Fruit fly (Drosophila melanogaster) whole organism, pupa: ENCODE measurements around the gene CG31510.

Experiments used
- CG10348 ChIP-seq: fragments of 200-800 bp; sonication (Bioruptor generic); IDR thresholded peaks from 2 replicates; pipeline ENCODE4 v1.3.6; 2022; ENCODE audit warnings: missing biosample characterization, missing genetic modification characterization
- CG12605 ChIP-seq: fragments of 200-800 bp; sonication (Bioruptor generic); IDR thresholded peaks from 2 replicates; pipeline ENCODE4 v1.3.6; 2022; ENCODE audit warnings: missing biosample characterization, missing genetic modification characterization
- CG13204 ChIP-seq: fragments of 200-800 bp; sonication (Bioruptor generic); optimal IDR thresholded peaks from 2 replicates; lab custom pipeline; 2018; ENCODE audit warnings: missing biosample characterization, mild to moderate bottlenecking, missing genetic modification characterization, moderate library complexity
- CG14655 ChIP-seq: fragments of 200-800 bp; sonication (Bioruptor generic); optimal IDR thresholded peaks from 3 replicates; lab custom pipeline; 2017; ENCODE audit warnings: mild to moderate bottlenecking, missing biosample characterization, missing genetic modification reagents, missing genetic modification characterization
- CG15710 ChIP-seq: fragments of 200-800 bp; sonication (Bioruptor generic); optimal IDR thresholded peaks from 2 replicates; lab custom pipeline; 2018; ENCODE audit warnings: missing biosample characterization, mild to moderate bottlenecking, missing genetic modification characterization, moderate library complexity
- CG17806 ChIP-seq: fragments of 200-800 bp; sonication (Bioruptor generic); optimal IDR thresholded peaks from 2 replicates; lab custom pipeline; 2018; ENCODE audit warnings: missing biosample characterization, mild to moderate bottlenecking, missing genetic modification characterization, moderate library complexity
- CG32121 ChIP-seq: fragments of 200-800 bp; sonication (Bioruptor generic); IDR thresholded peaks from 2 replicates; pipeline ENCODE4 v1.3.6; 2022; ENCODE audit warnings: missing biosample characterization, missing genetic modification characterization
- CG34367 ChIP-seq: fragments of 200-800 bp; sonication (Bioruptor generic); optimal IDR thresholded peaks from 2 replicates; lab custom pipeline; 2018; ENCODE audit warnings: missing biosample characterization, mild to moderate bottlenecking, missing genetic modification characterization
- CG4496 ChIP-seq: fragments of 200-800 bp; sonication (Bioruptor generic); IDR thresholded peaks from 3 replicates; pipeline ENCODE4 v1.3.6; 2022; ENCODE audit warnings: missing biosample characterization, missing genetic modification characterization
- CG8159 ChIP-seq: fragments of 200-800 bp; sonication (Bioruptor generic); optimal IDR thresholded peaks from 3 replicates; lab custom pipeline; 2018; ENCODE audit warnings: missing biosample characterization, mild to moderate bottlenecking, missing genetic modification characterization, moderate library complexity
- CG8301 ChIP-seq: fragments of 200-800 bp; sonication (Bioruptor generic); optimal IDR thresholded peaks from 2 replicates; lab custom pipeline; 2018; ENCODE audit warnings: missing biosample characterization, mild to moderate bottlenecking, missing genetic modification characterization
- CG9948 ChIP-seq: fragments of 200-800 bp; sonication (Bioruptor generic); optimal IDR thresholded peaks from 2 replicates; lab custom pipeline; 2018; ENCODE audit warnings: missing biosample characterization, mild to moderate bottlenecking, missing genetic modification characterization, moderate library complexity
- D1 ChIP-seq: fragments of 200-800 bp; sonication (Bioruptor generic); optimal IDR thresholded peaks from 2 replicates; lab custom pipeline; 2018; ENCODE audit warnings: missing biosample characterization, mild to moderate bottlenecking, missing genetic modification characterization, moderate library complexity
- EcR ChIP-seq: fragments of 200-800 bp; sonication (Bioruptor generic); optimal IDR thresholded peaks from 3 replicates; lab custom pipeline; 2019; ENCODE audit warnings: missing biosample characterization, missing genetic modification characterization, mild to moderate bottlenecking, moderate library complexity, missing genetic modification reagents
- Ets98B ChIP-seq: fragments of 200-800 bp; sonication (Bioruptor generic); IDR thresholded peaks from 2 replicates; pipeline ENCODE4 v1.3.6; 2022; ENCODE audit warnings: missing biosample characterization, missing genetic modification characterization
- Pif1A ChIP-seq: fragments of 200-800 bp; sonication (Bioruptor generic); optimal IDR thresholded peaks from 3 replicates; lab custom pipeline; 2016; ENCODE audit warnings: missing biosample characterization, missing genetic modification characterization
- Pif1B ChIP-seq: fragments of 200-800 bp; sonication (Bioruptor generic); optimal IDR thresholded peaks from 3 replicates; lab custom pipeline; 2016; ENCODE audit warnings: missing biosample characterization, missing genetic modification characterization
- Snoo ChIP-seq: fragments of 200-800 bp; sonication (Bioruptor generic); optimal IDR thresholded peaks from 3 replicates; lab custom pipeline; 2017; ENCODE audit warnings: missing biosample characterization, mild to moderate bottlenecking, missing genetic modification characterization, inconsistent platforms
- fd96Ca ChIP-seq: fragments of 200-800 bp; sonication (Bioruptor generic); IDR thresholded peaks from 3 replicates; pipeline ENCODE4 v1.3.6; 2022; ENCODE audit warnings: missing biosample characterization, missing genetic modification characterization
- gl ChIP-seq: fragments of 200-800 bp; sonication (Bioruptor generic); optimal IDR thresholded peaks from 2 replicates; lab custom pipeline; 2018; ENCODE audit warnings: missing biosample characterization, mild to moderate bottlenecking, missing genetic modification characterization
- rn ChIP-seq: fragments of 200-800 bp; sonication (Bioruptor generic); IDR thresholded peaks from 2 replicates; pipeline ENCODE4 v1.3.6; 2022; ENCODE audit warnings: missing biosample characterization, missing genetic modification characterization

Gene CG31510

DNA sequence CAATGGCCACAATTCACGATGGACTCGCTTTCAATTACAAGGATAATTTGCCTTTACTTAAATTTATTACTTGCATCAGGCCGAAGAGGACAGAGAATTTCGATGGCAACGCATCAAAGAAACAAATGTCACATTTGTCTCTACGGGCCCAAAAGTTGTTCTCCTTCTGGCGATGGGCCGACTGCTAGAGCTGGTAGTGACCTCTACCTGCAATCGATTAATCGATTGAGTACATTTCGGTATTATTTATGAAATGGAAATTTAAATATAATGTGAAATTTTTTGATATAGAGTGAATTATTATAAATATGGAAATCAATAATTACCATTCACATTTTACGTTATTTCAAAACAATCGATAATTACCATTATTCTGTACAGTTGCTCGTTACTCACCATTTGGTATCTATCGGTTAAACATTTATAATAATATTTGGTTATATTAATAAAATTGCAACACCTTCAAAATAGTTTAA lies at the start of gene CG31510, which contains the start of gene TTLL5:
TSS of gene CG31510 (minus strand) at position 185 of the 476 bp plus-strand sequence.
TSS of gene TTLL5 (minus strand) at position 185 of the 476 bp plus-strand sequence.
- TF ChIP-seq CG8159 (tag; lab: Kevin White, UChicago) (no peak), D1 (tag; lab: Kevin White, UChicago) (no peak), CG12605 (GFP tag; lab: Robert Waterston, UW) (no peak), CG8301 (tag; lab: Kevin White, UChicago) (no peak), CG10348 (no peak), Snoo (no peak)

DNA sequence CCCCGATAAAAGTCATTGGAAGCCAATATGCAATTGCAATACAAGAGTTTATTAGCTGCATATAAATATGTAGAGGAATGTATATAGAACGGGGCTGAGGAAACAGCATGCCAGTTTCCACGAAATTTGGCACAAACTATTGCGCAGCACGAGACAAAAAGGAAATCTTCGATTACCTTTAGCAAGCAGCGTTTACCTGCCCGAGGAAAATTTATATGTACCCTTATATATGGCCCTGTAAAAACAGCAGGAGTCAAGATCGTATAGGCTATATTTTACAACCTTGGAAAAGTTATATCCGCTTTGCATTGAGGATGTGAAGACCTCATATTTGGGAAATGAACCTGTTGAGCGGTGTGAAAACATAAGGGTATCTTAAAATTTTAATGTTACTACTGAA lies 49.6 kb upstream of the CG31510 start:
- no peak for TF ChIP-seq EcR (GFP tag; lab: Kevin White, UChicago)
- TF ChIP-seq CG4496 (GFP tag; lab: Robert Waterston, UW) = no peak
- no peak for TF ChIP-seq CG32121 (GFP tag; lab: Robert Waterston, UW)
- no peak for TF ChIP-seq Ets98B (GFP tag; lab: Robert Waterston, UW)

DNA sequence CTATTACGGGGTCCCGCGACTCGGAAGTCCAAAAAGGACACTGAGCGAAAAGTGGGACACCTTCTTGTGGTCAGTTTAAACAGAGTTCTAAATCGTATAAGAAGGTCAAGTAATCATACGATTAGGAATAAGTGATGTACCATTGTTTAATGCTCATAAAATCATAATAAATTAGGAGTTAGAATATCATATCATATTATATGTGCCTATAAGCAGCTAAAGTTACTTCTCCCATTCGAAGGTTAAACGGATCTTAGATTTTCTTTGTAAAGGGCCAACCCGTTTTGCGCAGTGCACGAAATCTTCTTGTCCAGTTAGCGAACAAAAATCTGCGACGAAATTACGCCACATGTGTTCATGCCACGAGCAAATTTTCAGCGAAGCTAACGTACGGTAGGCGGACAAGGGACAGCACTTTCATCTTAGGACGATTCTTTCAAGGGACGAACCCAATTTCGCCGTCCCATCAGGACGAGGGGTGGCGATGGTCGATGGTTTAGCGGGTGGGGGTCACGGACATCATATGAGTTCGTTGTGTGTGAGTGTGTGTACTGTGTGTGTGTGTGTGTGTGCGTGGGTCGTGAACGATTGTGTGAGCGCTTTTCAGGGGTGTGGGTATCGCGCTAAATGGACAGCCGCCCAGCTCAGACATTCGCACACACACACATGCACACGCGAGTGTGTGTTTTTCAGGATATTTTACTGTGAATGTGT lies 45.7 kb upstream of the CG31510 start:
- no peak for TF ChIP-seq CG32121 (GFP tag; lab: Robert Waterston, UW)
- TF ChIP-seq Pif1A (GFP tag; lab: Kevin White, UChicago) = no peak
- no peak for TF ChIP-seq Ets98B (GFP tag; lab: Robert Waterston, UW)
- TF ChIP-seq gl (tag; lab: Kevin White, UChicago) = no peak
- no peak for TF ChIP-seq CG15710 (tag; lab: Kevin White, UChicago)
- TF ChIP-seq CG13204 = no peak
- no peak for TF ChIP-seq Pif1B
- no peak for TF ChIP-seq EcR (GFP tag; lab: Kevin White, UChicago)
- no peak for TF ChIP-seq D1 (tag; lab: Kevin White, UChicago)
- TF ChIP-seq CG8159 (tag; lab: Kevin White, UChicago) = no peak
- TF ChIP-seq Snoo = no peak

DNA sequence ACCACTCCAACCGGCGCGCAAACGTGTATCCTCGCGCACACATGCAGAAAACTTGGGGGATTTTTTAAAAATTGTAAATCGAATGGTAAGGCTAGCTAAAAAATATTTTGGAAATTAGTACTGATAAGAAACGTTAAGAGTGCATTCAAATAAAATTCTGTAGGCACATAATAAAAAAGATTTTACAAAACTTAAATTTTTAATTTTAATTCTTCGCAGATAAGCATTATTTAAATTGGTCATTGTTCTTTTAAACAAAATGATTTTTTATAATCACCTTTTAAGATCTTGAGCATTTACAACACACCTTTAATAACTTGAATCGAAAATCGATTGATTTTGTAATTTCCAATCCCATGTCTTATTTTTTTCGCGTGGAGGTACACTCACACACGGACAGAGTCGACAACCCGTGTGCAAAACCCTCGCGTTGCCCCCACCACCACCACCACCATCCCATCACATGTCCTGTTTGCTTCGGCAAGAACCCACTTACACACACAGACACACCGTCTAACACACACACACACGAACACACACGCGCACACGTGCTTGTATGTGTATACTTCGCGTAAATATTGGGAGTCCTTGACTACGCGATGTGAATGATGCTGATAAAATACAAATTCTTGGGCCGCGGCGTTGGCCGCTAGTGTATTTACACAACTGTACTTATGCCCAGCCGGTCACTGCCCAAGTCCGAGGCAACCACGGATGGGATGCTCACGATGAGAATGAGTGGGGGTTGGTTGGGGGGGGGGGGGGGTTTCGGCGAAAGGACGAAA lies 44.9 kb upstream of the CG31510 start:
- peak; percentile 5 for TF ChIP-seq CG8159 (tag; lab: Kevin White, UChicago)
- no peak for TF ChIP-seq CG13204
- TF ChIP-seq CG34367 (tag; lab: Kevin White, UChicago) = no peak

DNA sequence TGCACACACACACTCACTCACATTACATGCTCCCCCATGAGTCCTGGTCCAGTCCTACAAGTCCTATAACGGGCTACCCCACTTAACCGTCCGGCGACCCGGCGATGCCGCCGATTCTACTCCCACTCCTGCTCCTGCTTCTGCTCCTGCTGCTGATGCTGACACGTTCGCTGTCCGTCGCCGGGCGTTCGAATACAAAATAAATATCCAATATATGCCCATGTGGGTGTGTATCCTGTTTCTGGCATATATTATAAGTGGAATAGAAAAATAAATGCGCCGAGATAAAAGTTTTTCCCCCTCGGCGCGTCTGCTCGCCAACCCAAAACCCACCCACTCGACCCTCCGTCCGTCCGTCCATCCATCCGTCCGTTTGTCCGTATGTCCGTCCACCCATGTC lies 44.1 kb upstream of the CG31510 start:
- TF ChIP-seq Ets98B (GFP tag; lab: Robert Waterston, UW) = no peak
- no peak for TF ChIP-seq CG9948
- no peak for TF ChIP-seq CG8301 (tag; lab: Kevin White, UChicago)
- no peak for TF ChIP-seq CG10348
- TF ChIP-seq fd96Ca = no peak
- no peak for TF ChIP-seq CG13204
- TF ChIP-seq Snoo = no peak
- no peak for TF ChIP-seq rn (GFP tag; lab: Robert Waterston, UW)
- TF ChIP-seq D1 (tag; lab: Kevin White, UChicago) = no peak
- no peak for TF ChIP-seq CG14655
- TF ChIP-seq Pif1A (GFP tag; lab: Kevin White, UChicago) = no peak
- no peak for TF ChIP-seq CG8159 (tag; lab: Kevin White, UChicago)
- TF ChIP-seq CG32121 (GFP tag; lab: Robert Waterston, UW) = no peak
- TF ChIP-seq CG34367 (tag; lab: Kevin White, UChicago) = no peak
- no peak for TF ChIP-seq CG12605 (GFP tag; lab: Robert Waterston, UW)
- TF ChIP-seq Pif1B = no peak
- no peak for TF ChIP-seq CG4496 (GFP tag; lab: Robert Waterston, UW)
- TF ChIP-seq CG17806 (tag; lab: Kevin White, UChicago) = no peak

DNA sequence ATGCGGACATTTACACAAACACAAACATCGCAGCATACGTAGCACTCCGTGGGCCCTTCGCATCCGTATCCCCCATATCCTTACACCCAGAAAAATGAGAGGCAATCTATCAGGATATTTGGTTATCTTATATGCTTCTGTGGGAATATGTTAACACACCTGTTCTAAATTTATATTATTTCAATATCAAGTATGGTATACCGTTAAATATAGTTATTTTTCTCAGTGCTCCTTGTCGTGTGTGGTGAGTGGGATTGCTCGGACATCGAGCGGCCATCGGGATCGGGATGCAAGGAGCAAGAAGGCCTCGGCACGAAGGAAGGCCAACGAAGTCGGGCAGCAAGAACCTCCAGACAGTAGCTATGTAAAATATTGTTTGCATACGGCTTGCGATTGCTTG lies 38.8 kb upstream of the CG31510 start:
- TF ChIP-seq CG8159 (tag; lab: Kevin White, UChicago) = peak; percentile 18
- TF ChIP-seq CG34367 (tag; lab: Kevin White, UChicago) = no peak

DNA sequence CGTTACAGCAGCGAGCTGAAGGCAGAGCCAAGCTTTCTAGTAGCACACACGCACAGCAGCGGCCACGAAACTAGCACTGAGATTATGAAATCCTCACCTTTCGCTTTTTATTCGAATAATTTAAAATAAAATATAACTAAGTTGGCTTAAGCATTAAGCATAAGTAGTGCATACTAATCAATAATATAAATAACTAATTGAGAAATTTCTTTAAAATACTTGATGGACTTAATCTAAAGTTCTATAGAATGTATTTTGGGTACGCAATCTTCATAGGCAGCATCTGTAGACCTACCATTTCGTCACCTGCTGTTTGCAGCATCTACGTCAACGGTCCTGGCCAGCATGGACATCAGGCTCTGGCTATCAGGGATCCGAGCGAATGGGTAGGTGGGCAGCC lies 29.6 kb upstream of the CG31510 start:
- TF ChIP-seq CG32121 (GFP tag; lab: Robert Waterston, UW) (no peak), rn (GFP tag; lab: Robert Waterston, UW) (no peak), CG17806 (tag; lab: Kevin White, UChicago) (no peak), CG9948 (no peak), CG4496 (GFP tag; lab: Robert Waterston, UW) (no peak), gl (tag; lab: Kevin White, UChicago) (no peak), D1 (tag; lab: Kevin White, UChicago) (no peak), CG8301 (tag; lab: Kevin White, UChicago) (no peak), CG14655 (no peak), Ets98B (GFP tag; lab: Robert Waterston, UW) (no peak), Pif1A (GFP tag; lab: Kevin White, UChicago) (no peak), CG34367 (tag; lab: Kevin White, UChicago) (no peak), Snoo (no peak), Pif1B (no peak), CG8159 (tag; lab: Kevin White, UChicago) (peak; percentile 33), CG15710 (tag; lab: Kevin White, UChicago) (peak; percentile 13), CG13204 (no peak), CG12605 (GFP tag; lab: Robert Waterston, UW) (no peak)
